Worm (Caenorhabditis elegans): Measurements from ENCODE around the gene ostb-1.
A peak's percentile ranks its signal among the peaks of the same experiment; 100 is the strongest.

The ostb-1 gene

DNA sequence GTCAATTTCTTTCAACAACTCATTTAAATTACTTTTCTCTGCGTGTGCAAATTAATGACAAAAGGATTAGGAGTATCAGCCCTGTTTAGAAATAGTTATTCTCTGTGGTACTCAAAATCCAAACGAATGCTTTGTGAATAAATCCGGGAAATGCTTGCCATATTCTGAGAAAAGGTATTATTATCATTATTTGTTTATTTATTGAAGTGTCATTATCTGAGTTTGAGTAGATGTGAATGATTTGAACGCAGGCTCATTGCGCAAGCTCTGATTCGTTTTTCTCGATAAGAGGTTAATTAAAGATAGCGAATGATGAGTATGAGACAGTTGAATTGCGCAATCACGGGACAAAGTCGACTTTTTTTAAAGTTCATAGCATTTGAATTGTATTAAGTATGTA lies 36.4 kb upstream of the ostb-1 start:
- TF ChIP-seq hmg-11 (tag; optimal IDR thresholded peaks at IDR 0.05) (no peak), unc-62 (GFP tag; optimal IDR thresholded peaks at IDR 0.05) (no peak), ceh-28 (tag; optimal IDR thresholded peaks at IDR 0.05) (no peak), elt-3 (tag; optimal IDR thresholded peaks at IDR 0.05) (no peak), aly-2 (tag; optimal IDR thresholded peaks at IDR 0.05) (no peak), skn-1 (tag; optimal IDR thresholded peaks at IDR 0.05) (no peak), tbx-2 (tag; optimal IDR thresholded peaks at IDR 0.05) (no peak), unc-39 (tag; optimal IDR thresholded peaks at IDR 0.05) (no peak), daf-12 (tag; optimal IDR thresholded peaks at IDR 0.05) (no peak), ZK546.5 (tag; optimal IDR thresholded peaks at IDR 0.05) (no peak)

DNA sequence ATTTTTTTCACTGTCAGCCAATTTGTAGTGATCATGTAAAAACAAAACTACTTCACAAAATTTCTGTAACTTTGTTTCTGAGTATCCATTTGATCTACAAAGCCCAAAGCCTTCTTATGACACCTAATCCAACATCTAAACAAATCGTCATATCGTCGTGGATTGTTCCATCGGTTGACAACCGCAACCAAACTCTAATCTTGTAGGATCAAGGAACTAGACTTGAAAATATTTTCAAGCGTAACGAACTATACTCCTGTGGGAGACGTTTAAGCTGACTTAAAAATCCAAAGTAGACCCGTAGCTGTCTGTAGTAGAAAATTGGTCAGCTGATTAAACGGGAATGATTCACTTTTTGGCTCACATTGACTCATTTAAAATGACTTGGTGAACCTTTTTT lies 34.7 kb upstream of the ostb-1 start:
- TF ChIP-seq ceh-16 (tag; optimal IDR thresholded peaks at IDR 0.05) (no peak), ceh-82 (tag; optimal IDR thresholded peaks at IDR 0.05) (no peak), nfya-1 (tag; optimal IDR thresholded peaks at IDR 0.05; ENCODE audit: insufficient read depth) (no peak), nhr-11 (tag; optimal IDR thresholded peaks at IDR 0.05) (no peak), nhr-76 (tag; optimal IDR thresholded peaks at IDR 0.05) (no peak), pha-4 (tag; optimal IDR thresholded peaks at IDR 0.05) (no peak), nhr-28 (tag; optimal IDR thresholded peaks at IDR 0.05) (no peak), aly-2 (tag; optimal IDR thresholded peaks at IDR 0.05) (no peak), nhr-237 (tag; optimal IDR thresholded peaks at IDR 0.05) (no peak)

DNA sequence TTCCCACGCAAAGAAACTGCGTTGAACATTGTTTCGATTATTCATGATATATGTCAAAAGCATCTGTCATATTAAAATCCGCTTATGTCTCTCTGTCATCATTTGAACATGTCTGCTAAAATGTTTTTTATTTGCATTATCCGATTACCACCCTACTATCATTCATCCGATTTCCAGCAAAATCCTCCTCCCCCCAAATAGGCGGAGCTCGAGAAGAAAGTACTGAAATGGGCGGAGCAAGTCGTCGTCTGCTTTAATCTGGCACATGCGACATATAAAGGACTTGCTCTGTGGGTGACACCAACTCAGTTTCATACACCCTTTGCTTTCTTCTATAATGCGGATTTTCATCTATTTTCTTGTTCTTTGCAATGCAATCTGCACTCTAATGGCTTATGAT lies 32.3 kb upstream of the ostb-1 start, which contains the start of gene T09A5.14:
Gene T09A5.14 (plus strand): TSS at position 301 of the 400 bp plus-strand sequence.
- TF ChIP-seq fkh-2 (tag; optimal IDR thresholded peaks at IDR 0.05) (no peak), nhr-11 (tag; optimal IDR thresholded peaks at IDR 0.05) (no peak), ztf-11 (tag; optimal IDR thresholded peaks at IDR 0.05) (no peak), R02D3.7 (tag; optimal IDR thresholded peaks at IDR 0.05) (no peak), egl-5 (tag; optimal IDR thresholded peaks at IDR 0.05) (no peak), lsy-12 (tag; optimal IDR thresholded peaks at IDR 0.05) (no peak)

DNA sequence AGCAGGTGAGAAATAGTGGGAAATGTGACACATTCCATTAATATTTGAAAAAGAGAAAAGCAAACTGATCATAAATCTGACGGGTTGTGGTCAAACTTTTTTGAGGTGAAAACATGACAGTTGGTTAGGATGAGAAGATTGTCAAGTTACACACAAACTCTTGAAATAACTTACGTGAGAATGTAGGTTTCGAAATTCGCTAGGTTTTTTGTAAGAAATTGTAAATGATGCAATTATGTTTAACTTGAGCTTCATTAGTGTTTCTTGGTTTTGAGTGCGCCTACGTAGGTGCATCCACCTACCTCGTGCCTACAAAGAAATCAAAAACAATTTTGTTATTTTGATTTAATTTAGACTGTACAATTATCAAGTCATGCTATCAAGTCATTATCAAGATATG lies 29.0 kb upstream of the ostb-1 start, which contains the start of gene cex-2:
Gene cex-2 (minus strand): TSS at position 101 of the 400 bp plus-strand sequence.
- TF ChIP-seq lin-15B (tag; optimal IDR thresholded peaks at IDR 0.05) (no peak), lin-39 (tag; optimal IDR thresholded peaks at IDR 0.05) (no peak), fkh-10 (GFP tag; optimal IDR thresholded peaks at IDR 0.05) (no peak), nhr-12 (tag; optimal IDR thresholded peaks at IDR 0.05) (no peak), pha-4 (tag; optimal IDR thresholded peaks at IDR 0.05) (peak; percentile 28), unc-39 (tag; optimal IDR thresholded peaks at IDR 0.05) (no peak)

DNA sequence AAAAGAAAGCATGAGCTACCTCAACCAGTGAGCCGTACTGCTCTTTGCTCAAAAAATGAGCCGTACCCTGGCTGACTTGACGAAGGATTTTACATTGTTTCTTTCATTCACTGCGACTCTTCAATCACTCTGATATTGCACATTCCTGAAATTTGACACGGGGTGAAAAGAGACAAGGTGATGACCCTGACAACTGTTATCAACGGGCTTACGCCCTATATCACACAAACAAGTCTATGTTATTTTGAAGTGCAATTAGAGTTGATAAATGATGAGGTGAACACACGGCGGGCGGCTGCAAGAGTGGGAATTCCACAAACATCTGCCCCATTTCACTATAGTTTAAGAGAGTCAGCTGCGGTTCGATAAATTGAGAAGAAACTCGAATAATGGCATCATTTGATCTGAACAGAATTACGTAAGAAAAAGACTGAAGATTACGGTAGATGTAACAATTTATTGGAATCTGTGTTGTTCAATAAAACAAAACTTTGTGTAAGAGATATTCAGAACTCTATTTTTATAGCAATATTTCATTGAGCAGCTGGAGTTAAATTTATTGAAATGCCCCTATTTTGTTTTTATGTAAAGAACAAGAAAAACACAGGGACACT lies 27.6 kb upstream of the ostb-1 start:
- TF ChIP-seq nhr-77 (tag; optimal IDR thresholded peaks at IDR 0.05) (no peak), nhr-25 (tag; optimal IDR thresholded peaks at IDR 0.05) (no peak), nhr-237 (tag; optimal IDR thresholded peaks at IDR 0.05) (no peak), lin-15B (tag; optimal IDR thresholded peaks at IDR 0.05) (no peak), ZK546.5 (tag; optimal IDR thresholded peaks at IDR 0.05) (no peak), egl-5 (tag; optimal IDR thresholded peaks at IDR 0.05) (peak; percentile 80), zag-1 (tag; optimal IDR thresholded peaks at IDR 0.05) (no peak), tbx-2 (tag; optimal IDR thresholded peaks at IDR 0.05) (no peak), hmg-11 (tag; optimal IDR thresholded peaks at IDR 0.05) (no peak), unc-39 (tag; optimal IDR thresholded peaks at IDR 0.05) (no peak), pqm-1 (tag; optimal IDR thresholded peaks at IDR 0.05) (no peak), nfya-1 (tag; optimal IDR thresholded peaks at IDR 0.05; ENCODE audit: insufficient read depth) (peak; percentile 12), unc-62 (GFP tag; optimal IDR thresholded peaks at IDR 0.05) (peak; percentile 47), egl-27 (tag; optimal IDR thresholded peaks at IDR 0.05) (no peak), nhr-43 (tag; optimal IDR thresholded peaks at IDR 0.05; ENCODE audit: poor library complexity, severe bottlenecking) (no peak), mml-1 (tag; optimal IDR thresholded peaks at IDR 0.05) (no peak), nhr-11 (tag; optimal IDR thresholded peaks at IDR 0.05) (peak; percentile 37), elt-2 (tag; optimal IDR thresholded peaks at IDR 0.05) (no peak), sea-2 (GFP tag; optimal IDR thresholded peaks at IDR 0.05) (no peak), jun-1 (tag; optimal IDR thresholded peaks at IDR 0.05) (no peak), elt-1 (tag; optimal IDR thresholded peaks at IDR 0.05) (no peak), fkh-2 (tag; optimal IDR thresholded peaks at IDR 0.05) (no peak), fos-1 (tag; optimal IDR thresholded peaks at IDR 0.05) (no peak), lin-39 (tag; optimal IDR thresholded peaks at IDR 0.05) (peak; percentile 59), mdl-1 (tag; optimal IDR thresholded peaks at IDR 0.05) (no peak), pha-4 (tag; optimal IDR thresholded peaks at IDR 0.05) (no peak), elt-3 (tag; optimal IDR thresholded peaks at IDR 0.05) (no peak)

Data from whole organism, L3 larva.